Worm (Caenorhabditis elegans): Measurements from ENCODE around the gene F07F6.8.
A peak's percentile ranks its signal among the peaks of the same experiment; 100 is the strongest.

Gene F07F6.8

DNA sequence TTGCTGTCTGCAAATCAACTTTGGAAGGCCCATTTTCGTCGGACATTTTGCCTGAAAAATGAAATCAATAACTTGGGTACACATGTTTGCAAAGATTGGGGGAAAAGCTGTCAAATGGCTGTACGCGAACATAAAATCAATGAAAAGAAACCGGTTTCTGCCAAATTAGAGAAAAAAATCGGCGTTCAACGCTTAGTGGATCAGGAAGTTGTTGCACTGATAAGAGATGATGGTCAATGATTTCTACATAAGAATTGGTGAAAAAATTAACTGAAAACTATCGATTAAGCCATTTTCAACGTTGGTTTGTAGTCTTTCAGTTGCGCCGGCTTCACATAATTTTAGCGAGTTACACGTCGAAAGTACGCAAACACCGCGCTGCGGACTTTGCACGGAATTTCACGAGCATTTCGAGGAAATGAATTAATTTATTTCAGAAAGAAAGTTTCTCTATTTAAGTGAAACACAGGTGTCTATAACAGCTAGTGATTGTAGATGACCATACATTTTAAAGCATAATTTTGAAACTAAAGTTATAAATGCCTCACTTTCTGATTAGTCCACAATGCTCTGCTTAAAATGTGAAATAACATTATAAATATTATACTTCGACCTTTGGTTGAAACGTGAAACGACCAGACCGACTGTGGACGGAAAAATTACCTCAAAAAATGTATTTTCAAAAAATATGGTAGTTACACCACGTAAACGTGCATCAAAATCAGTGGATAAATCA lies 4.2 kb upstream of the F07F6.8 start, which contains the start of the genes F07F6.4 and F07F6.2 (continued):
- TF ChIP-seq ztf-11 (tag; optimal IDR thresholded peaks at IDR 0.05) (no peak), lin-38 (GFP tag; IDR thresholded peaks at IDR 0.05) (peak; percentile 46; the same call in 1 of the 2 replicates), nhr-6 (tag; optimal IDR thresholded peaks at IDR 0.05) (peak; percentile 15)

DNA sequence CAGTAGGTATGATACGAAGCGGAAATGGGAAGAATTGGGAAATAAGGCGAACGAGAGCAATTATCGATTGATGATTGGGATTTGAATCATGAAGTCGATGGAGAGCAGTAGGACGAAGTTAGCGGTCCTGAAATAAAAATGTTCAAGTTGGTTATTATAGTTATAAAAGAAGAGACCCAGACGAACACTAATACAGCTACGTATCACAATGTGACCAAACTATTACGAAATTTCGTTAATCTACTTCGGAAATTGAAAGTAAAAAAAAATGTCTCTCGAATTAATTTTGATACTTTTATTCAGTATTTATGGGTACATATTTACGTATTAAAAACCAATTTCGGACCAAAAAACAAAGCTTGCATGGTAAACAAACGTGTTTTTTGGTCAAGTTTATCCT lies 937 bp upstream of the F07F6.8 start:
- TF ChIP-seq nhr-28 (tag; optimal IDR thresholded peaks at IDR 0.05) = peak; percentile 19
- no peak for TF ChIP-seq lin-39 (tag; optimal IDR thresholded peaks at IDR 0.05)
- no peak for TF ChIP-seq snpc-4 (tag; optimal IDR thresholded peaks at IDR 0.05)

DNA sequence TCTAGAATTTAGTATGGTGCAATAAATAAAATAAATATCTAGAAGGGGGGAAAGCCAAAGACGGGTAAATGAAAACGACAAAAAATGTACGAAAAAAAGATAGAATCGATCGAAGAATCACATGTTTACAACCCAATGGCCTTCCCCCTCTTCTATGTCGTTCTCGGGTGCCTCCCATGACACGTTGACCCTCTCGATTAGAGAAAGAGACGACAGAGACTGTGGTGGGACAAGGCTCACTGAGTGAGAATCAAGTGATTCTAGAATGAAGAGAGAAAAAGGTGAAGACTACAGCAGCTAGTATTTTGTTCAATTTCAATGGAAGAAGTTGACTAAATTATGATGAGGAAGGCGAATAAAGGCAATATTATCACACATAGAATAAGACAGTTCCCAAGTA lies 521 bp upstream of the F07F6.8 start:
- TF ChIP-seq vab-7 (GFP tag; IDR thresholded peaks at IDR 0.05) = no peak
- no peak for TF ChIP-seq hmg-1.1 (GFP tag; IDR thresholded peaks at IDR 0.05)
- no peak for TF ChIP-seq ceh-62 (tag; optimal IDR thresholded peaks at IDR 0.05)
- TF ChIP-seq lin-1 (GFP tag; IDR thresholded peaks at IDR 0.05) = no peak
- TF ChIP-seq daf-12 (tag; optimal IDR thresholded peaks at IDR 0.05) = no peak
- peak in 1 of 2 experiments; percentile 78 for TF ChIP-seq mdl-1 (tag; optimal IDR thresholded peaks at IDR 0.05)
- no peak for TF ChIP-seq unc-39 (tag; optimal IDR thresholded peaks at IDR 0.05)
- peak in 1 of 2 experiments; percentile 51 for TF ChIP-seq unc-62 (GFP tag; optimal IDR thresholded peaks at IDR 0.05 in 1 of 2)
- no peak for TF ChIP-seq unc-62 (tag; optimal IDR thresholded peaks at IDR 0.05)
- no peak for TF ChIP-seq dmd-8 (GFP tag; IDR thresholded peaks at IDR 0.05)
- no peak for TF ChIP-seq tag-97 (GFP tag; IDR thresholded peaks at IDR 0.05)
- TF ChIP-seq daf-16 (GFP tag; optimal IDR thresholded peaks at IDR 0.05) = no peak
- TF ChIP-seq daf-16 (tag; optimal IDR thresholded peaks at IDR 0.05) = peak; percentile 63
- TF ChIP-seq lin-38 (GFP tag; IDR thresholded peaks at IDR 0.05) = 0 out of 2 replicates have a peak, but pooled peaks have one; percentile 9
- no peak for TF ChIP-seq daf-8 (GFP tag; IDR thresholded peaks at IDR 0.05)
- no peak for TF ChIP-seq ceh-32 (tag; optimal IDR thresholded peaks at IDR 0.05; ENCODE audit: poor library complexity)
- TF ChIP-seq madf-9 (GFP tag; conservative IDR thresholded peaks at IDR 0.05) = no peak
- no peak for TF ChIP-seq set-16 (GFP tag; IDR thresholded peaks at IDR 0.05)
- no peak for TF ChIP-seq duxl-1 (tag; optimal IDR thresholded peaks at IDR 0.05; ENCODE audit: poor library complexity)
- TF ChIP-seq tra-1 (GFP tag; IDR thresholded peaks at IDR 0.05) = no peak
- TF ChIP-seq Y75B8A.6 (GFP tag; IDR thresholded peaks at IDR 0.05) = no peak
- no peak for TF ChIP-seq daf-19 (GFP tag; conservative IDR thresholded peaks at IDR 0.05)
- TF ChIP-seq Y5F2A.4 (GFP tag; optimal IDR thresholded peaks at IDR 0.05) = no peak
- peak in 1 of 2 experiments; percentile 69 for TF ChIP-seq lsy-2 (tag; optimal IDR thresholded peaks at IDR 0.05)
- TF ChIP-seq spr-3 (GFP tag; optimal IDR thresholded peaks at IDR 0.05) = no peak
- no peak for TF ChIP-seq jun-1 (tag; optimal IDR thresholded peaks at IDR 0.05)
- TF ChIP-seq mxl-3 (GFP tag; optimal IDR thresholded peaks at IDR 0.05) = peak; percentile 58
- no peak for TF ChIP-seq egl-43 (GFP tag; IDR thresholded peaks at IDR 0.05)
- TF ChIP-seq nhr-28 (tag; optimal IDR thresholded peaks at IDR 0.05) = peak; percentile 76
- peak; percentile 78 for TF ChIP-seq mep-1 (tag; optimal IDR thresholded peaks at IDR 0.05)
- TF ChIP-seq ceh-82 (tag; optimal IDR thresholded peaks at IDR 0.05) = no peak
- TF ChIP-seq hlh-11 (tag; optimal IDR thresholded peaks at IDR 0.05) = peak; percentile 77
- peak; percentile 38; the same call in 1 of the 2 replicates for TF ChIP-seq dmd-6 (GFP tag; IDR thresholded peaks at IDR 0.05)
- TF ChIP-seq nhr-25 (tag; optimal IDR thresholded peaks at IDR 0.05; ENCODE audit: borderline replicate concordance, insufficient read depth) = peak; percentile 60
- peak; percentile 16 for TF ChIP-seq dpl-1 (GFP tag; optimal IDR thresholded peaks at IDR 0.05)
- TF ChIP-seq nhr-48 (tag; optimal IDR thresholded peaks at IDR 0.05) = peak; percentile 38
- TF ChIP-seq nhr-77 (tag; optimal IDR thresholded peaks at IDR 0.05) = peak; percentile 63
- no peak for TF ChIP-seq ceh-44 (GFP tag; IDR thresholded peaks at IDR 0.05)
- TF ChIP-seq ctbp-1 (GFP tag; IDR thresholded peaks at IDR 0.05) = no peak
- TF ChIP-seq zip-11 (GFP tag; IDR thresholded peaks at IDR 0.05) = no peak
- peak; percentile 41 for TF ChIP-seq mes-2 (tag; optimal IDR thresholded peaks at IDR 0.05; ENCODE audit: poor library complexity, severe bottlenecking)
- peak; percentile 51 for TF ChIP-seq dve-1 (tag; optimal IDR thresholded peaks at IDR 0.05; ENCODE audit: insufficient read depth)
